Fruit fly (Drosophila melanogaster) whole organism, wandering third instar larva: Measurements from ENCODE around the gene CG31832.

Experiments used
- Abd-B ChIP-seq: fragments of >200 bp; optimal IDR thresholded peaks from 2 replicates; lab custom pipeline; 2017; ENCODE audit warnings: missing biosample characterization, missing genetic modification characterization
- CrebA ChIP-seq: fragments of 200-800 bp; sonication (Bioruptor generic); optimal IDR thresholded peaks from 2 replicates; lab custom pipeline; 2016; ENCODE audit warnings: missing biosample characterization, mild to moderate bottlenecking, missing genetic modification characterization, borderline replicate concordance
- Hnf4 ChIP-seq: fragments of 200-800 bp; sonication (Bioruptor generic); optimal IDR thresholded peaks from 2 replicates; lab custom pipeline; 2016; ENCODE audit warnings: missing biosample characterization, mild to moderate bottlenecking, missing genetic modification characterization
- Hr78 ChIP-seq: fragments of >200 bp; optimal IDR thresholded peaks from 2 replicates; lab custom pipeline; 2017; ENCODE audit warnings: missing biosample characterization, missing genetic modification characterization
- br ChIP-seq: fragments of 200-800 bp; sonication (Bioruptor generic); optimal IDR thresholded peaks from 2 replicates; lab custom pipeline; 2016; ENCODE audit warnings: missing biosample characterization, missing genetic modification characterization
- fru ChIP-seq: fragments of 200-800 bp; sonication (Bioruptor generic); optimal IDR thresholded peaks from 3 replicates; lab custom pipeline; 2016; ENCODE audit warnings: missing biosample characterization, mild to moderate bottlenecking, missing genetic modification characterization
- jim ChIP-seq: fragments of 175-275, 200-325 bp; sonication (Bioruptor generic); optimal IDR thresholded peaks from 2 replicates; lab custom pipeline; 2016; ENCODE audit warnings: missing biosample characterization, mild to moderate bottlenecking, missing genetic modification characterization
- pan ChIP-seq: fragments of >200 bp; optimal IDR thresholded peaks from 2 replicates; lab custom pipeline; 2017
- psq ChIP-seq: fragments of 200-800 bp; sonication (Bioruptor generic); optimal IDR thresholded peaks from 3 replicates; lab custom pipeline; 2017; ENCODE audit warnings: missing biosample characterization, mild to moderate bottlenecking, missing genetic modification characterization, moderate library complexity
- usp ChIP-seq: fragments of >200 bp; optimal IDR thresholded peaks from 2 replicates; lab custom pipeline; 2017; ENCODE audit warnings: missing biosample characterization, missing genetic modification characterization
- woc ChIP-seq: sonication (Bioruptor generic); optimal IDR thresholded peaks from 2 replicates; lab custom pipeline; 2016; ENCODE audit warnings: missing biosample characterization, mild to moderate bottlenecking, missing genetic modification characterization

DNA sequence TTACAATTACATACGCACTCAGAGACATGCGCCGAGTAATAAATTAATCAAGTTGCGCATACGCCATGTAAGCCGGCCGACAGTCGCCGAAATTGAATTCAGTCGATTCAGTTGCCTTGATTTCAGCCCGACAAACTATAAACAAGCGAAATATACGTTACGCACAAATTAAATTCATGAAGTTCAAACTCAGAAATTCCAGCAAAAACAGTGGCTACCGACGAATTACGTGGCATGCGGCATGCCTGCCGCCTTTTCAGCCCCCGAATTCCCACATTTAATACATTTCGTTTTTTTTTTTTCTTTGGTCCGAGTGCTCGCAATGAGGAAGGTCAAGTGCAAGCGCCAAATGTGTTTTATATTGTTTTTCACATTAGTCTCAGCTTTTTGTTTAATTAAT is 31.2 kb downstream of the CG31832 start:
- no peak for TF ChIP-seq psq (GFP tag; lab: Kevin White, UChicago)
- TF ChIP-seq Hr78 (GFP tag; lab: Kevin White, UChicago), result no peak
- TF ChIP-seq Hnf4 (GFP tag; lab: Kevin White, UChicago), result no peak
- TF ChIP-seq usp (GFP tag; lab: Kevin White, UChicago), result no peak
- TF ChIP-seq br (GFP tag; lab: Kevin White, UChicago), result no peak
- no peak for TF ChIP-seq jim
- TF ChIP-seq fru (GFP tag; lab: Kevin White, UChicago), result no peak
- no peak for TF ChIP-seq Abd-B (GFP tag; lab: Kevin White, UChicago)
- TF ChIP-seq pan (lab: Kevin White, UChicago), result no peak
- no peak for TF ChIP-seq woc (GFP tag; lab: Kevin White, UChicago)
- TF ChIP-seq CrebA (GFP tag; lab: Kevin White, UChicago), result no peak
